Fruit fly (Drosophila melanogaster) whole organism, embryonic: ENCODE measurements around the gene nanos.
A peak's percentile ranks its signal among the peaks of the same experiment; 100 is the strongest.

ENCODE experiments used
- Antp ChIP-seq: fragments of 200-800 bp; sonication (Bioruptor generic); optimal IDR thresholded peaks from 3 replicates; lab custom pipeline; 2016; ENCODE audit warnings: missing biosample characterization, missing genetic modification characterization
- B-H1 ChIP-seq: fragments of 200-800 bp; sonication (Bioruptor generic); IDR thresholded peaks from 3 replicates; pipeline ENCODE4 v1.3.6; 2022; ENCODE audit warnings: missing biosample characterization, missing genetic modification characterization
- BEAF-32 ChIP-seq: fragments of 200-800 bp; sonication (Bioruptor generic); optimal IDR thresholded peaks from 3 replicates; lab custom pipeline; 2017; ENCODE audit warnings: missing biosample characterization, missing genetic modification characterization, mild to moderate bottlenecking, moderate library complexity, missing genetic modification reagents
- Bgb ChIP-seq: fragments of 200-800 bp; sonication (Bioruptor generic); IDR thresholded peaks from 2 replicates; pipeline ENCODE4 v1.3.6; 2022; ENCODE audit warnings: missing biosample characterization, missing genetic modification characterization; ENCODE audit not compliant: partially characterized antibody
- BtbVII ChIP-seq: fragments of 200-800 bp; sonication (Bioruptor generic); optimal IDR thresholded peaks from 3 replicates; lab custom pipeline; 2017; ENCODE audit warnings: missing biosample characterization, mild to moderate bottlenecking, missing genetic modification characterization
- CG1024 ChIP-seq: fragments of 200-800 bp; sonication (Bioruptor generic); IDR thresholded peaks from 2 replicates; pipeline ENCODE4 v1.3.6; 2022; ENCODE audit warnings: missing biosample characterization, missing genetic modification characterization
- CG11085 ChIP-seq: fragments of 200-800 bp; sonication (Bioruptor generic); IDR thresholded peaks from 2 replicates; pipeline ENCODE4 v1.3.6; 2022; ENCODE audit warnings: missing biosample characterization, missing genetic modification characterization
- CG12071 ChIP-seq: fragments of 200-800 bp; sonication (Bioruptor generic); optimal IDR thresholded peaks from 3 replicates; lab custom pipeline; 2018; ENCODE audit warnings: missing biosample characterization, mild to moderate bottlenecking, missing genetic modification characterization
- CG12769 ChIP-seq: fragments of 200-800 bp; sonication (Bioruptor generic); optimal IDR thresholded peaks from 2 replicates; lab custom pipeline; 2019; ENCODE audit warnings: missing biosample characterization, mild to moderate bottlenecking, missing genetic modification characterization, moderate library complexity
- CG13775 ChIP-seq: fragments of 200-800 bp; sonication (Bioruptor generic); optimal IDR thresholded peaks from 3 replicates; lab custom pipeline; 2017; ENCODE audit warnings: missing biosample characterization, mild to moderate bottlenecking, missing genetic modification characterization
- CG13894 ChIP-seq: fragments of 200-800 bp; sonication (Bioruptor generic); optimal IDR thresholded peaks from 3 replicates; lab custom pipeline; 2018; ENCODE audit warnings: missing biosample characterization, mild to moderate bottlenecking, missing genetic modification characterization, moderate library complexity
- CG14014 ChIP-seq: fragments of 200-800 bp; sonication (Bioruptor generic); IDR thresholded peaks from 2 replicates; pipeline ENCODE4 v1.3.6; 2022; ENCODE audit warnings: missing biosample characterization, missing genetic modification characterization
- CG14710 ChIP-seq: fragments of 200-800 bp; sonication (Bioruptor generic); optimal IDR thresholded peaks from 3 replicates; lab custom pipeline; 2019; ENCODE audit warnings: missing biosample characterization, mild to moderate bottlenecking, missing genetic modification characterization, moderate library complexity
- CG15514 ChIP-seq: fragments of 200-800 bp; sonication (Bioruptor generic); optimal IDR thresholded peaks from 3 replicates; lab custom pipeline; 2017; ENCODE audit warnings: missing biosample characterization, missing genetic modification characterization, mild to moderate bottlenecking, moderate library complexity, missing genetic modification reagents
- CG17385 ChIP-seq: fragments of 200-800 bp; sonication (Bioruptor generic); optimal IDR thresholded peaks from 3 replicates; lab custom pipeline; 2018; ENCODE audit warnings: missing biosample characterization, mild to moderate bottlenecking, missing genetic modification characterization
- CG17829 ChIP-seq: fragments of 200-800 bp; optimal IDR thresholded peaks from 2 replicates; lab custom pipeline; 2019; ENCODE audit warnings: missing biosample characterization, mild to moderate bottlenecking, missing genetic modification characterization, moderate library complexity
- CG2120 ChIP-seq: fragments of 200-800 bp; sonication (Bioruptor generic); optimal IDR thresholded peaks from 3 replicates; lab custom pipeline; 2016; ENCODE audit warnings: missing biosample characterization, missing genetic modification characterization
- CG30020 ChIP-seq: fragments of 200-800 bp; optimal IDR thresholded peaks from 2 replicates; lab custom pipeline; 2019; ENCODE audit warnings: missing biosample characterization, mild to moderate bottlenecking, missing genetic modification characterization, moderate library complexity
- CG3281 ChIP-seq: fragments of 200-800 bp; sonication (Bioruptor generic); optimal IDR thresholded peaks from 3 replicates; lab custom pipeline; 2017; ENCODE audit warnings: missing biosample characterization, mild to moderate bottlenecking, missing genetic modification characterization
- CG3995 ChIP-seq: fragments of 200-800 bp; sonication (Bioruptor generic); optimal IDR thresholded peaks from 3 replicates; lab custom pipeline; 2016; ENCODE audit warnings: missing biosample characterization, missing genetic modification characterization
- CG7786 ChIP-seq: fragments of 200-800 bp; sonication (Bioruptor generic); optimal IDR thresholded peaks from 2 replicates; lab custom pipeline; 2016; ENCODE audit warnings: missing biosample characterization, missing genetic modification characterization
- CG8388 ChIP-seq: fragments of 200-800 bp; sonication (Bioruptor generic); optimal IDR thresholded peaks from 2 replicates; lab custom pipeline; 2019; ENCODE audit warnings: missing biosample characterization, mild to moderate bottlenecking, missing genetic modification characterization, moderate library complexity
- CrebB ChIP-seq: fragments of 200-800 bp; sonication (Bioruptor generic); optimal IDR thresholded peaks from 3 replicates; lab custom pipeline; 2018; ENCODE audit warnings: missing biosample characterization, mild to moderate bottlenecking, missing genetic modification characterization
- Dek ChIP-seq: fragments of 200-800 bp; sonication (Bioruptor generic); optimal IDR thresholded peaks from 3 replicates; lab custom pipeline; 2019; ENCODE audit warnings: missing biosample characterization, mild to moderate bottlenecking, missing genetic modification characterization, moderate library complexity
- HLHmδ ChIP-seq: fragments of 200-800 bp; sonication (Bioruptor generic); optimal IDR thresholded peaks from 2 replicates; lab custom pipeline; 2018; ENCODE audit warnings: missing biosample characterization, mild to moderate bottlenecking, missing genetic modification characterization, moderate library complexity
- Hsf ChIP-seq: fragments of 200-800 bp; sonication (Bioruptor generic); optimal IDR thresholded peaks from 3 replicates; lab custom pipeline; 2016; ENCODE audit warnings: missing biosample characterization, missing genetic modification characterization
- MESR4 ChIP-seq: fragments of 200-800 bp; sonication (Bioruptor generic); optimal IDR thresholded peaks from 2 replicates; lab custom pipeline; 2018; ENCODE audit warnings: missing biosample characterization, mild to moderate bottlenecking, missing genetic modification characterization, moderate library complexity
- Med ChIP-seq: fragments of 200-800 bp; sonication (Bioruptor generic); peaks from one replicate; lab custom pipeline; 2016; ENCODE audit warnings: missing biosample characterization, missing genetic modification characterization, mild to moderate bottlenecking, inconsistent platforms, moderate library complexity
- Opbp ChIP-seq: fragments of 200-800 bp; sonication (Bioruptor generic); IDR thresholded peaks from 3 replicates; pipeline ENCODE4 v1.3.6; 2022; ENCODE audit warnings: missing biosample characterization, missing genetic modification characterization; ENCODE audit not compliant: partially characterized antibody
- Pdp1 ChIP-seq, 2 experiments: fragments of 200-800 bp; sonication (Bioruptor generic); optimal IDR thresholded peaks; 3 replicates each; lab custom pipeline; 2016; ENCODE audit warnings: missing biosample characterization in 2 of 2, missing genetic modification characterization in 2 of 2, mild to moderate bottlenecking in 1 of 2, moderate library complexity in 1 of 2
- amos ChIP-seq: fragments of 200-800 bp; sonication (Bioruptor generic); IDR thresholded peaks from 2 replicates; pipeline ENCODE4 v1.3.6; 2022; ENCODE audit warnings: missing biosample characterization, missing genetic modification characterization; ENCODE audit not compliant: partially characterized antibody
- ash1 ChIP-seq: fragments of 200-800 bp; sonication (Bioruptor generic); optimal IDR thresholded peaks from 2 replicates; lab custom pipeline; 2018; ENCODE audit warnings: missing biosample characterization, mild to moderate bottlenecking, missing genetic modification characterization
- btn ChIP-seq: fragments of 200-800 bp; sonication (Bioruptor generic); optimal IDR thresholded peaks from 2 replicates; lab custom pipeline; 2016; ENCODE audit warnings: missing biosample characterization, missing genetic modification characterization
- chinmo ChIP-seq: fragments of 200-800 bp; sonication (Bioruptor generic); IDR thresholded peaks from 4 replicates; pipeline ENCODE4 v1.3.6; 2022; ENCODE audit warnings: missing biosample characterization, missing genetic modification characterization; ENCODE audit not compliant: partially characterized antibody
- eve ChIP-seq, 2 experiments: fragments of >200 bp; optimal IDR thresholded peaks; 2 replicates each; lab custom pipeline; 2017; ENCODE audit warnings: missing biosample characterization in 2 of 2, missing genetic modification characterization in 2 of 2
- exex ChIP-seq: fragments of 200-800 bp; sonication (Bioruptor generic); optimal IDR thresholded peaks from 4 replicates; lab custom pipeline; 2018; ENCODE audit warnings: missing biosample characterization, mild to moderate bottlenecking, missing genetic modification characterization, moderate library complexity
- ftz-f1 ChIP-seq: fragments of 200-800 bp; sonication (Bioruptor generic); optimal IDR thresholded peaks from 2 replicates; lab custom pipeline; 2016; ENCODE audit warnings: missing biosample characterization, missing genetic modification characterization
- gem ChIP-seq: fragments of 200-800 bp; sonication (Bioruptor generic); optimal IDR thresholded peaks from 2 replicates; lab custom pipeline; 2019; ENCODE audit warnings: missing biosample characterization, mild to moderate bottlenecking, missing genetic modification characterization, moderate library complexity
- gsb ChIP-seq: fragments of 200-800 bp; sonication (Bioruptor generic); IDR thresholded peaks from 2 replicates; pipeline ENCODE4 v1.3.6; 2022; ENCODE audit warnings: missing biosample characterization, missing genetic modification characterization
- inv ChIP-seq: fragments of 200-800 bp; sonication (Bioruptor generic); IDR thresholded peaks from 2 replicates; pipeline ENCODE4 v1.3.6; 2022; ENCODE audit warnings: missing biosample characterization, missing genetic modification characterization; ENCODE audit not compliant: partially characterized antibody
- lab ChIP-seq: fragments of 200-800 bp; sonication (Bioruptor generic); optimal IDR thresholded peaks from 3 replicates; lab custom pipeline; 2017; ENCODE audit warnings: missing biosample characterization, missing genetic modification characterization, mild to moderate bottlenecking, moderate library complexity, missing genetic modification reagents
- mirr ChIP-seq: fragments of 200-800 bp; sonication (Bioruptor generic); optimal IDR thresholded peaks from 3 replicates; lab custom pipeline; 2018; ENCODE audit warnings: missing biosample characterization, mild to moderate bottlenecking, missing genetic modification characterization
- odd ChIP-seq: fragments of 200-800 bp; sonication (Bioruptor generic); optimal IDR thresholded peaks from 2 replicates; lab custom pipeline; 2017; ENCODE audit warnings: missing biosample characterization, mild to moderate bottlenecking, missing genetic modification characterization
- pho ChIP-seq: fragments of 200-800 bp; sonication (Bioruptor generic); optimal IDR thresholded peaks from 2 replicates; lab custom pipeline; 2016; ENCODE audit warnings: missing biosample characterization, missing genetic modification characterization
- rib ChIP-seq: fragments of 200-800 bp; sonication (Bioruptor generic); IDR thresholded peaks from 2 replicates; pipeline ENCODE4 v1.3.6; 2022; ENCODE audit warnings: missing biosample characterization, missing genetic modification characterization
- row ChIP-seq: fragments of 200-800 bp; sonication (Bioruptor generic); IDR thresholded peaks from 3 replicates; pipeline ENCODE4 v1.3.6; 2022; ENCODE audit warnings: missing biosample characterization, missing genetic modification characterization
- slbo ChIP-seq: fragments of 200-800 bp; sonication (Bioruptor generic); IDR thresholded peaks from 2 replicates; pipeline ENCODE4 v1.3.6; 2022; ENCODE audit warnings: missing biosample characterization, missing genetic modification characterization
- slp2 ChIP-seq: fragments of 200-800 bp; sonication (Bioruptor generic); optimal IDR thresholded peaks from 2 replicates; lab custom pipeline; 2016; ENCODE audit warnings: missing biosample characterization, missing genetic modification characterization
- toy ChIP-seq: fragments of 200-800 bp; sonication (Bioruptor generic); IDR thresholded peaks from 2 replicates; pipeline ENCODE4 v1.3.6; 2022; ENCODE audit warnings: missing biosample characterization, missing genetic modification characterization

nanos gene

dm6 chr3R:19153502-19153983 lies 3.5 kb upstream of the nanos start, which contains the start of gene CG5835 (continued):
- no peak for TF ChIP-seq pho (GFP tag; lab: Kevin White, UChicago)
- no peak for TF ChIP-seq Hsf (GFP tag; lab: Kevin White, UChicago)
- TF ChIP-seq CG14014: 0 out of 2 replicates have a peak, but pooled peaks have one; percentile 13
- no peak for TF ChIP-seq inv (GFP tag; lab: Robert Waterston, UW)
- no peak for TF ChIP-seq CG13775 (GFP tag; lab: Kevin White, UChicago)
- TF ChIP-seq exex (tag; lab: Kevin White, UChicago): peak; percentile 91
- 0 out of 2 replicates have a peak, but pooled peaks have one; percentile 65 for TF ChIP-seq rib (GFP tag; lab: Robert Waterston, UW)
- no peak for TF ChIP-seq HLHmδ (GFP tag; lab: Kevin White, UChicago)
- peak; percentile 81 for TF ChIP-seq mirr (GFP tag; lab: Kevin White, UChicago)
- TF ChIP-seq CG30020 (tag; lab: Kevin White, UChicago): no peak
- 0 out of 2 replicates have a peak, but pooled peaks have one; percentile 23 for TF ChIP-seq CG11085 (GFP tag; lab: Robert Waterston, UW)
- peak; percentile 36 for TF ChIP-seq CG15514 (GFP tag; lab: Kevin White, UChicago)
- peak; percentile 50 for TF ChIP-seq slbo (GFP tag; lab: Robert Waterston, UW)
- TF ChIP-seq CG17829 (tag; lab: Kevin White, UChicago): no peak
- peak; percentile 16 for TF ChIP-seq CG7786 (GFP tag; lab: Kevin White, UChicago)
- peak; percentile 1 for TF ChIP-seq CG14710 (tag; lab: Kevin White, UChicago)
- no peak for TF ChIP-seq eve (GFP tag; optimal IDR thresholded peaks at IDR 0.05; lab: Kevin White, UChicago)
- peak; percentile 16 for TF ChIP-seq ash1 (GFP tag; lab: Kevin White, UChicago)
- TF ChIP-seq amos: peak; percentile 32; the same call in 1 of the 2 replicates
- peak; percentile 76 for TF ChIP-seq lab (GFP tag; lab: Kevin White, UChicago)
- no peak for TF ChIP-seq CG3281 (GFP tag; lab: Kevin White, UChicago)
- TF ChIP-seq Pdp1 (GFP tag; optimal IDR thresholded peaks at IDR 0.05; lab: Kevin White, UChicago): peak in 1 of 2 experiments; percentile 19
- peak; percentile 74 for TF ChIP-seq Med
- TF ChIP-seq CG12071 (GFP tag; lab: Kevin White, UChicago): peak; percentile 20
- TF ChIP-seq toy: no peak
- TF ChIP-seq MESR4: peak; percentile 14
- 0 out of 3 replicates have a peak, but pooled peaks have one; percentile 38 for TF ChIP-seq Opbp (GFP tag; lab: Robert Waterston, UW)
- TF ChIP-seq CG12769 (tag; lab: Kevin White, UChicago): peak; percentile 15
- TF ChIP-seq slp2 (GFP tag; lab: Kevin White, UChicago): no peak
- TF ChIP-seq CG8388 (GFP tag; lab: Kevin White, UChicago): no peak
- TF ChIP-seq chinmo: 0 out of 4 replicates have a peak, but pooled peaks have one; percentile 65
- peak; percentile 81 for TF ChIP-seq CG3995 (GFP tag; lab: Kevin White, UChicago)
- TF ChIP-seq btn: no peak
- TF ChIP-seq CG1024 (GFP tag; lab: Robert Waterston, UW): no peak
- no peak for TF ChIP-seq B-H1 (GFP tag; lab: Robert Waterston, UW)
- TF ChIP-seq BtbVII: peak; percentile 38
- peak; percentile 8 for TF ChIP-seq ftz-f1
- peak; percentile 26 for TF ChIP-seq CrebB (tag; lab: Kevin White, UChicago)
- peak; percentile 53; the same call in 1 of the 2 replicates for TF ChIP-seq Bgb (GFP tag; lab: Robert Waterston, UW)
- TF ChIP-seq BEAF-32 (GFP tag; lab: Kevin White, UChicago): peak; percentile 7
- TF ChIP-seq row (GFP tag; lab: Robert Waterston, UW): peak; percentile 63
- no peak for TF ChIP-seq Antp (GFP tag; lab: Kevin White, UChicago)
- peak; percentile 26 for TF ChIP-seq gem
- TF ChIP-seq odd (GFP tag; lab: Kevin White, UChicago): peak; percentile 11
- TF ChIP-seq CG17385 (GFP tag; lab: Kevin White, UChicago): peak; percentile 15
- TF ChIP-seq CG13894 (tag; lab: Kevin White, UChicago): peak; percentile 11
- 0 out of 2 replicates have a peak, but pooled peaks have one; percentile 19 for TF ChIP-seq gsb (GFP tag; lab: Robert Waterston, UW)
- TF ChIP-seq CG2120 (GFP tag; lab: Kevin White, UChicago): peak; percentile 63
- TF ChIP-seq Dek: no peak
